Fruit fly (Drosophila melanogaster) whole organism, embryonic: ENCODE results near the gene apolpp.
A peak's percentile ranks its signal among the peaks of the same experiment; 100 is the strongest.

Experiments
- Antp ChIP-seq: fragments of 200-800 bp; sonication (Bioruptor generic); optimal IDR thresholded peaks from 3 replicates; lab custom pipeline; 2016; ENCODE audit warnings: missing biosample characterization, missing genetic modification characterization
- BEAF-32 ChIP-seq: fragments of 200-800 bp; sonication (Bioruptor generic); optimal IDR thresholded peaks from 3 replicates; lab custom pipeline; 2017; ENCODE audit warnings: missing biosample characterization, missing genetic modification characterization, mild to moderate bottlenecking, moderate library complexity, missing genetic modification reagents
- CG10959 ChIP-seq: fragments of 200-800 bp; sonication (Bioruptor generic); IDR thresholded peaks from 2 replicates; pipeline ENCODE4 v1.3.6; 2022; ENCODE audit warnings: missing biosample characterization, missing genetic modification characterization
- CG11085 ChIP-seq: fragments of 200-800 bp; sonication (Bioruptor generic); IDR thresholded peaks from 2 replicates; pipeline ENCODE4 v1.3.6; 2022; ENCODE audit warnings: missing biosample characterization, missing genetic modification characterization
- CG11723 ChIP-seq: fragments of 200-800 bp; sonication (Bioruptor generic); optimal IDR thresholded peaks from 2 replicates; lab custom pipeline; 2017; ENCODE audit warnings: missing biosample characterization, mild to moderate bottlenecking, missing genetic modification characterization
- CG12071 ChIP-seq: fragments of 200-800 bp; sonication (Bioruptor generic); optimal IDR thresholded peaks from 3 replicates; lab custom pipeline; 2018; ENCODE audit warnings: missing biosample characterization, mild to moderate bottlenecking, missing genetic modification characterization
- CG14014 ChIP-seq: fragments of 200-800 bp; sonication (Bioruptor generic); IDR thresholded peaks from 2 replicates; pipeline ENCODE4 v1.3.6; 2022; ENCODE audit warnings: missing biosample characterization, missing genetic modification characterization
- CG15479 ChIP-seq: fragments of 200-800 bp; sonication (Bioruptor generic); optimal IDR thresholded peaks from 3 replicates; lab custom pipeline; 2019; ENCODE audit warnings: missing biosample characterization, mild to moderate bottlenecking, missing genetic modification characterization, moderate library complexity
- CG16863 ChIP-seq: fragments of 200-800 bp; sonication (Bioruptor generic); optimal IDR thresholded peaks from 3 replicates; lab custom pipeline; 2016; ENCODE audit warnings: missing biosample characterization, missing genetic modification characterization
- CG17361 ChIP-seq: fragments of 200-800 bp; sonication (Bioruptor generic); IDR thresholded peaks from 3 replicates; pipeline ENCODE4 v1.3.6; 2022; ENCODE audit warnings: missing biosample characterization, missing genetic modification characterization
- CG17385 ChIP-seq: fragments of 200-800 bp; sonication (Bioruptor generic); optimal IDR thresholded peaks from 3 replicates; lab custom pipeline; 2018; ENCODE audit warnings: missing biosample characterization, mild to moderate bottlenecking, missing genetic modification characterization
- CG18011 ChIP-seq: fragments of 200-800 bp; sonication (Bioruptor generic); optimal IDR thresholded peaks from 2 replicates; lab custom pipeline; 2017; ENCODE audit warnings: missing biosample characterization, missing genetic modification characterization, mild to moderate bottlenecking, moderate library complexity, missing genotype
- CG2678 ChIP-seq: fragments of 200-800 bp; sonication (Bioruptor generic); optimal IDR thresholded peaks from 3 replicates; lab custom pipeline; 2019; ENCODE audit warnings: missing biosample characterization, mild to moderate bottlenecking, missing genetic modification characterization, moderate library complexity
- CG30020 ChIP-seq: fragments of 200-800 bp; optimal IDR thresholded peaks from 2 replicates; lab custom pipeline; 2019; ENCODE audit warnings: missing biosample characterization, mild to moderate bottlenecking, missing genetic modification characterization, moderate library complexity
- CG4282 ChIP-seq: fragments of 200-800 bp; sonication (Bioruptor generic); optimal IDR thresholded peaks from 2 replicates; lab custom pipeline; 2016; ENCODE audit warnings: missing biosample characterization, missing genetic modification characterization
- CG5953 ChIP-seq: fragments of 200-800 bp; sonication (Bioruptor generic); IDR thresholded peaks from 2 replicates; pipeline ENCODE4 v1.3.6; 2022; ENCODE audit warnings: missing biosample characterization, missing genetic modification characterization
- CG8290 ChIP-seq, 3 experiments: fragments of 200-800 bp; sonication (Bioruptor generic); optimal IDR thresholded peaks; 2 replicates each; lab custom pipeline; 2016 to 2019; ENCODE audit warnings: missing biosample characterization in 3 of 3, missing genetic modification characterization in 3 of 3, mild to moderate bottlenecking in 2 of 3, moderate library complexity in 1 of 3
- CG8388 ChIP-seq: fragments of 200-800 bp; sonication (Bioruptor generic); optimal IDR thresholded peaks from 2 replicates; lab custom pipeline; 2019; ENCODE audit warnings: missing biosample characterization, mild to moderate bottlenecking, missing genetic modification characterization, moderate library complexity
- CG9609 ChIP-seq: fragments of 200-800 bp; sonication (Bioruptor generic); optimal IDR thresholded peaks from 3 replicates; lab custom pipeline; 2016; ENCODE audit warnings: missing biosample characterization, missing genetic modification characterization
- CoRest ChIP-seq: fragments of 200-800 bp; sonication (Bioruptor generic); optimal IDR thresholded peaks from 3 replicates; lab custom pipeline; 2018; ENCODE audit warnings: missing biosample characterization, mild to moderate bottlenecking, missing genetic modification characterization, moderate library complexity
- E2f2 ChIP-seq: fragments of 200-800 bp; sonication (Bioruptor generic); IDR thresholded peaks from 2 replicates; pipeline ENCODE4 v1.3.6; 2022; ENCODE audit warnings: missing biosample characterization, missing genetic modification characterization
- ERR ChIP-seq: fragments of 200-800 bp; sonication (Bioruptor generic); optimal IDR thresholded peaks from 2 replicates; lab custom pipeline; 2016; ENCODE audit warnings: missing biosample characterization, missing genetic modification characterization
- Eip74EF ChIP-seq, 2 experiments: fragments of 200-800 bp in 1 of 2; fragments of >200 bp in 1 of 2; sonication (Bioruptor generic) in 1 of 2; optimal IDR thresholded peaks; 2 replicates each; lab custom pipeline; 2017 to 2019; ENCODE audit warnings: missing biosample characterization in 2 of 2, missing genetic modification characterization in 2 of 2, mild to moderate bottlenecking in 1 of 2, moderate library complexity in 1 of 2
- Elba2 ChIP-seq: fragments of 200-800 bp; sonication (Bioruptor generic); optimal IDR thresholded peaks from 3 replicates; lab custom pipeline; 2016; ENCODE audit warnings: missing biosample characterization, missing genetic modification characterization
- HHEX ChIP-seq: fragments of 200-800 bp; sonication (Bioruptor generic); optimal IDR thresholded peaks from 3 replicates; lab custom pipeline; 2017; ENCODE audit warnings: missing biosample characterization, mild to moderate bottlenecking, missing genetic modification characterization, missing genetic modification reagents
- Hand ChIP-seq: fragments of 200-800 bp; sonication (Bioruptor generic); optimal IDR thresholded peaks from 2 replicates; lab custom pipeline; 2017; ENCODE audit warnings: mild to moderate bottlenecking, missing biosample characterization, missing genetic modification reagents, missing genetic modification characterization
- Hsf ChIP-seq: fragments of 200-800 bp; sonication (Bioruptor generic); optimal IDR thresholded peaks from 3 replicates; lab custom pipeline; 2016; ENCODE audit warnings: missing biosample characterization, missing genetic modification characterization
- Lhr ChIP-seq: fragments of 200-800 bp; sonication (Bioruptor generic); optimal IDR thresholded peaks from 3 replicates; lab custom pipeline; 2017; ENCODE audit warnings: mild to moderate bottlenecking, missing biosample characterization, missing genetic modification reagents, missing genetic modification characterization
- NK7.1 ChIP-seq: fragments of 200-800 bp; sonication (Bioruptor generic); optimal IDR thresholded peaks from 3 replicates; lab custom pipeline; 2016; ENCODE audit warnings: missing biosample characterization, missing genetic modification characterization
- PHDP ChIP-seq: fragments of 200-800 bp; sonication (Bioruptor generic); optimal IDR thresholded peaks from 3 replicates; lab custom pipeline; 2018; ENCODE audit warnings: missing biosample characterization, mild to moderate bottlenecking, missing genetic modification characterization, moderate library complexity
- Sox102F ChIP-seq: fragments of 200-800 bp; sonication (Bioruptor generic); optimal IDR thresholded peaks from 2 replicates; lab custom pipeline; 2018; ENCODE audit warnings: missing biosample characterization, mild to moderate bottlenecking, missing genetic modification characterization, moderate library complexity
- Spps ChIP-seq: fragments of 200-800 bp; sonication (Bioruptor generic); optimal IDR thresholded peaks from 2 replicates; lab custom pipeline; 2018; ENCODE audit warnings: missing biosample characterization, mild to moderate bottlenecking, missing genetic modification characterization
- Sry-δ ChIP-seq: fragments of 200-800 bp; sonication (Bioruptor generic); optimal IDR thresholded peaks from 2 replicates; lab custom pipeline; 2016; ENCODE audit warnings: missing biosample characterization, missing genetic modification characterization
- Ssrp ChIP-seq: fragments of 200-800 bp; sonication (Bioruptor generic); optimal IDR thresholded peaks from 2 replicates; lab custom pipeline; 2018; ENCODE audit warnings: missing biosample characterization, mild to moderate bottlenecking, missing genetic modification characterization, moderate library complexity
- Taf1 ChIP-seq: fragments of 200-800 bp; sonication (Bioruptor generic); IDR thresholded peaks from 2 replicates; pipeline ENCODE4 v1.3.6; 2022; ENCODE audit warnings: missing biosample characterization, missing genetic modification characterization
- Xbp1 ChIP-seq: fragments of 200-800 bp; sonication (Bioruptor generic); optimal IDR thresholded peaks from 3 replicates; lab custom pipeline; 2016; ENCODE audit warnings: missing biosample characterization, mild to moderate bottlenecking, missing genetic modification characterization
- dmrt11E ChIP-seq: fragments of 200-800 bp; sonication (Bioruptor generic); optimal IDR thresholded peaks from 3 replicates; lab custom pipeline; 2018; ENCODE audit warnings: missing biosample characterization, mild to moderate bottlenecking, missing genetic modification characterization, moderate library complexity
- dmrt99B ChIP-seq: fragments of 200-800 bp; sonication (Bioruptor generic); optimal IDR thresholded peaks from 2 replicates; lab custom pipeline; 2018; ENCODE audit warnings: missing biosample characterization, mild to moderate bottlenecking, missing genetic modification characterization, moderate library complexity
- kni ChIP-seq: fragments of 200-800 bp; sonication (Bioruptor generic); optimal IDR thresholded peaks from 3 replicates; lab custom pipeline; 2017; ENCODE audit warnings: mild to moderate bottlenecking, missing biosample characterization, missing genetic modification reagents, missing genetic modification characterization
- luna ChIP-seq: fragments of 200-800 bp; sonication (Bioruptor generic); optimal IDR thresholded peaks from 2 replicates; lab custom pipeline; 2016; ENCODE audit warnings: missing biosample characterization, missing genetic modification characterization
- nerfin-1 ChIP-seq: fragments of 200-800 bp; sonication (Bioruptor generic); optimal IDR thresholded peaks from 3 replicates; lab custom pipeline; 2019; ENCODE audit warnings: missing biosample characterization, mild to moderate bottlenecking, missing genetic modification characterization, moderate library complexity
- nmo ChIP-seq: fragments of 200-800 bp; sonication (Bioruptor generic); optimal IDR thresholded peaks from 2 replicates; lab custom pipeline; 2018; ENCODE audit warnings: missing biosample characterization, mild to moderate bottlenecking, missing genetic modification characterization, moderate library complexity
- run ChIP-seq: fragments of 200-800 bp; sonication (Bioruptor generic); optimal IDR thresholded peaks from 3 replicates; lab custom pipeline; 2018; ENCODE audit warnings: missing biosample characterization, mild to moderate bottlenecking, missing genetic modification characterization
- sens ChIP-seq: fragments of 200-800 bp; sonication (Bioruptor generic); peaks from one replicate; lab custom pipeline; 2016; ENCODE audit warnings: missing biosample characterization, missing genetic modification characterization
- seq ChIP-seq: fragments of 200-800 bp; sonication (Bioruptor generic); IDR thresholded peaks from 2 replicates; pipeline ENCODE4 v1.3.6; 2022; ENCODE audit warnings: missing biosample characterization, missing genetic modification characterization
- vvl ChIP-seq: fragments of 200-800 bp; sonication (Bioruptor generic); IDR thresholded peaks from 2 replicates; pipeline ENCODE4 v1.3.6; 2022; ENCODE audit warnings: missing biosample characterization, missing genetic modification characterization
- wor ChIP-seq: fragments of 200-800 bp; sonication (Bioruptor generic); IDR thresholded peaks from 2 replicates; pipeline ENCODE4 v1.3.6; 2022; ENCODE audit warnings: missing biosample characterization, missing genetic modification characterization

apolpp gene

DNA sequence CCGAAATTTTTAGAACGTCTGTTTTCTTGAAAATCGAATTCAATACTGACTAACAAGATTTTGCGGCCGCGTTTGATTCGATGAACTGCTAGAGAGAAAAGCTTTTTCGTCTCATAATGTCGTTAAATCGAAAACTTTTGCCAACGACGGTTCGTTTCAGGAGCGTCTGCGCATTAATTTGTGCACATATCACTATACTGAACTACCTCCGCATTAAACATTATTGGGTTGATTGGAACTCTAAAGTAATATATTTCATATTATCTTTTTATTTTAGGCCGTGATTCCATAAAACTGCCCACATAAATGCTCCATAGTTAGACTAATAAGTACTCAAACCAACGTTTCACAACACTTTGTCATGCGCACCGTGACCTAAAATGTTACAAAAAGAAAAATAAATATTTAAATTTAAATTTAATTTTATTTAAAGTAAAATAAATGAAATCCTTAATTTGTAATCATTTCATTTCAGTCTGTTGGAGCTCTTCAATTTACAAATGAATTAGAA, 7.1 kb upstream of the apolpp start, which contains the start of gene CaMKII (continued):
- TF ChIP-seq Sry-δ (GFP tag; lab: Kevin White, UChicago), result no peak
- TF ChIP-seq wor, result no peak
- peak; percentile 33 for TF ChIP-seq CoRest (tag; lab: Kevin White, UChicago)
- TF ChIP-seq CG12071 (GFP tag; lab: Kevin White, UChicago), result no peak
- no peak for TF ChIP-seq HHEX (GFP tag; lab: Kevin White, UChicago)
- no peak for TF ChIP-seq CG8388 (GFP tag; lab: Kevin White, UChicago)
- no peak for TF ChIP-seq CG16863 (GFP tag; lab: Kevin White, UChicago)
- no peak for TF ChIP-seq CG4282 (GFP tag; lab: Kevin White, UChicago)
- no peak for TF ChIP-seq CG18011 (GFP tag; lab: Kevin White, UChicago)
- TF ChIP-seq Spps (tag; lab: Kevin White, UChicago), result no peak
- TF ChIP-seq CG9609 (GFP tag; lab: Kevin White, UChicago), result no peak
- no peak for TF ChIP-seq run (tag; lab: Kevin White, UChicago)
- TF ChIP-seq Hsf (GFP tag; lab: Kevin White, UChicago), result no peak
- no peak for TF ChIP-seq seq
- no peak for TF ChIP-seq NK7.1 (GFP tag; lab: Kevin White, UChicago)
- TF ChIP-seq dmrt11E, result peak; percentile 53
- no peak for TF ChIP-seq Antp (GFP tag; lab: Kevin White, UChicago)
- TF ChIP-seq, all 482 proteins: peak for 97

DNA sequence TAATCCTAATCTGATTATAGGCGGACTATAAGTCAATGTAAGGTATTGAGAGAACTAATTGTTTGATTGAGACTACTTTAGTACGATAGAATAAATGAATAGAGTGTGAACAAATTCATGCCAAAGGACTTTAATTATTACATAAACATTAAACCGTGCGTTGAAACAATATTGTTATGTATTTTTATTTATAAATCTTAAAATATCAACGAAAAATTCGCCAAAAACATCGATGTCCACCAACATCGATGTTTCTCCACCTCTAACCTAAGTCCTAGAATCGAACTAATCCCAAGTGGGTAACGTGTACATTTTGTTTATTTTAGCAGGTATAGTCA, 295 bp downstream of the apolpp start:
- TF ChIP-seq CG17361 (GFP tag; lab: Robert Waterston, UW), result peak; percentile 18; the same call in 1 of the 3 replicates
- no peak for TF ChIP-seq CG14014
- no peak for TF ChIP-seq ERR (GFP tag; lab: Kevin White, UChicago)
- TF ChIP-seq Lhr, result peak; percentile 30
- no peak for TF ChIP-seq CG5953
- TF ChIP-seq nmo, result peak; percentile 21
- no peak for TF ChIP-seq Ssrp
- TF ChIP-seq Hand (GFP tag; lab: Kevin White, UChicago), result no peak
- peak; percentile 40 for TF ChIP-seq BEAF-32
- peak; percentile 22 for TF ChIP-seq Xbp1 (GFP tag; lab: Kevin White, UChicago)
- TF ChIP-seq CG11723 (GFP tag; lab: Kevin White, UChicago), result peak; percentile 75
- TF ChIP-seq CG11085 (GFP tag; lab: Robert Waterston, UW), result no peak
- TF ChIP-seq CG8290 (GFP tag; optimal IDR thresholded peaks at IDR 0.05; lab: Kevin White, UChicago), result no peak
- peak in 1 of 2 experiments; percentile 42 for TF ChIP-seq CG8290 (tag; optimal IDR thresholded peaks at IDR 0.05; lab: Kevin White, UChicago)
- TF ChIP-seq Elba2 (GFP tag; lab: Kevin White, UChicago), result no peak
- no peak for TF ChIP-seq luna

DNA sequence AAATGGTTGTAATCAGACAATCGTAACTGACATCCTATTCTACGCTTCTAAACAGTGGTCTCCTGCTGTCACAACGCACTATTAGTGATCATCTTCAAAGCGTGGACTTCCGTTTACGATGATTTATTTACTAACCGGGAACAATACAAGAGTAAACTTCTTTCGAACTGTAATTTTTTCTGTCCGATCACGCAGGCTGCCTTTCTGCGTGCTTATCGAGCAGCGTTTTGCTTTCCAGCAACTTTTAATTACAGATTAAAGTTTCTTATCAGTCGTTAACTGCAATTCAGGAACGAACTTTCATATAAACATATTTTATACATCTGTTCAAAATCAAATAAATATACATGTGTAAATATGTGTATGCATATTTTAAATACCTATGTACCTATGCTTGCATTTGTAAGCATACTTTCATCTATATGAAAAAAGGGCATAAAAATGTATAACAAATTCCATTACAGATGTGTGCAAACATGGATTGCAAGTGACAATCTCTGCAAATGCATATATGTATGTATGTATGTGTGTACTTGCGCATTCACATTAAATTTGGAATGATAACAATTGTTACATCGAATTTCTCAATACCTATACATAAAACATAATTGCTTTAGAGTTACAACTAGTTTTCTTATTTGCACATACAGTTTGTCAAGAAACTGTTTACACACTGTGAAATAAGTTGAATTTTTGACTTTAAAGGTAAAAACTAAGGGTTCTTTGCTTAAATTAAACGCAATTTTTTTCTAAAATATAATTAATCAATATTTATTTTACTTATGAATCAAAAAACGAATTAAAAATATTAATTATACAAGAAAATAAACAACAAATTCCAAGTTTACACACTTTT, 2.4 kb downstream of the apolpp start:
- TF ChIP-seq vvl (GFP tag; lab: Robert Waterston, UW) (no peak), Sox102F (GFP tag; lab: Kevin White, UChicago) (peak; percentile 18), Eip74EF (GFP tag; optimal IDR thresholded peaks at IDR 0.05; lab: Kevin White, UChicago) (peak in 1 of 2 experiments; percentile 58), dmrt99B (tag; lab: Kevin White, UChicago) (peak; percentile 9), nerfin-1 (tag; lab: Kevin White, UChicago) (peak; percentile 45), CG8388 (GFP tag; lab: Kevin White, UChicago) (peak; percentile 93), CG10959 (GFP tag; lab: Robert Waterston, UW) (no peak), CG17385 (peak; percentile 7), E2f2 (0 out of 2 replicates have a peak, but pooled peaks have one; percentile 12), Taf1 (GFP tag; lab: Robert Waterston, UW) (no peak), CG30020 (peak; percentile 79), CG11723 (GFP tag; lab: Kevin White, UChicago) (peak; percentile 67), sens (GFP tag; lab: Kevin White, UChicago) (peak; percentile 85), kni (peak; percentile 15), PHDP (tag; lab: Kevin White, UChicago) (no peak), CG15479 (peak; percentile 46), CG2678 (tag; lab: Kevin White, UChicago) (peak; percentile 3)
